Worm (Caenorhabditis elegans) whole organism, L1 larva: Measurements from ENCODE around the gene C06A6.7.

ENCODE experiments used
- ama-1 ChIP-seq: fragments of 150-350 bp; optimal IDR thresholded peaks from 2 replicates; lab custom pipeline; 2014
- sptf-1 ChIP-seq: fragments of 150-350 bp; optimal IDR thresholded peaks from 2 replicates; lab custom pipeline; 2014; ENCODE audit warnings: missing biosample characterization, missing genetic modification characterization

DNA sequence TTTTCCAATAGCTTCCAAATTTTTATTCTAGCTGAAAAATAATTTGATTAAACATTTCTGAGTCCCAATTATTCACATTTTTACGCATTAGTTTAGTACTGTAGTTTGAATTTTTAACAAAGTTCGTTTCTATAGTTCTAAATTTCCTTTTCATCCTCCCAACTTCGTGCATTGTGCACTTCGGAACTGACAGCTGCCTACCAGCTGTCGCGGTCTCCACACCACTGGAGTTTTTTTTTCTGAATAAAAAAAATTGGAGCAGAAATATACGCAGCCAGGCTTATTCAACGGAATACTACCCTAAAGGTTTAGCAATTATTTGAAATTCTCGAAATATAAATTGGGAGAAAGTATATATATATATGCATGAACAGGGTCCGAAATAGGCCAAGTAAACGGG, 10.9 kb upstream of the C06A6.7 start:
- TF ChIP-seq ama-1 (lab: Kevin White, UChicago) (no peak), sptf-1 (tag; lab: Kevin White, UChicago) (no peak)
